Fruit fly (Drosophila melanogaster) whole organism: ENCODE measurements around the gene CG33500.

Source experiments
- Dll ChIP-seq: fragments of >200 bp; optimal IDR thresholded peaks from 2 replicates; lab custom pipeline; 2017
- psq ChIP-seq: fragments of >200 bp; optimal IDR thresholded peaks from 2 replicates; lab custom pipeline; 2017

DNA sequence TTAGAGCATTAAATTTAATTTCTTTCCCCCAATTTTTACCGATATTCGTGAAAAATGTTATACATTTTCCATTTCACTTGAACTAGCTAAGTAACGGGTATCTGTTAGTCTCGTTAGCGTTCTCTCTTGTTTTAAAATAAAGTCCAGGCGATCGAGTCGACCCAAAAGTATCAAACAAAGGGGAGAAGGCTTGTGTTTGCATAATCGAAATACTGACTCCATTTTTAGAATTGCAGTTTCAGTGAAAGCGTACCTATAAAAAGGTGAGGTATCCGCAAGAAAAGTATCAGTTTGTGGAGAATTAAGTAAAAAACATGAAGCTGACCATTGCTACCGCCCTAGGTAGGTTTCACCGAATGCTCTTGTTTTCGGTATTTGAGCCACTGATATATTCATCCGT, 3.5 kb downstream of the CG33500 start, which contains the start of gene Sgs3:
- TF ChIP-seq psq (lab: Kevin White, UChicago) (no peak), Dll (no peak)
